Fruit fly (Drosophila melanogaster): ENCODE measurements around the gene CG4069.
A peak's percentile ranks its signal among the peaks of the same experiment; 100 is the strongest.

Gene CG4069

DNA sequence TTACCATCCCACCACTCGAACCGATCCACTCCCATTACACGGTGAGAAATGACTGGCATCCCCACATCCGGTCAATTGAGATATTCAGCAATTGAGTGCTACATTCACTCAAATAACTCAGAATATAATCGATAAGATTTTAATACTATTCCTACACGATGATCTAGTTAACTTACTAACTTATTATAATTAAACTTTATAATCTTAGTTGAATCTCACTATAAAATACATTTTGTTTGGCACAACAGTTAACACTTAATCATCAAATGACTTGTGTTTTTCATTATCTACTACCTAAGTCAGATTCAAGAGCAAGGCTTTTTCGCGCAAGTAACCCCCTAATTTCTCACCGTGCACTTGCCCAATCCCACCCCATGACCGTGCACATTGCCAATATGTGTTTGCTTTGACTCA, 41.8 kb downstream of the CG4069 start (continued):
- TF ChIP-seq pnt (GFP tag; optimal IDR thresholded peaks at IDR 0.05): no peak
- peak; percentile 13 for TF ChIP-seq CG10147 (GFP tag; optimal IDR thresholded peaks at IDR 0.05)
- peak; percentile 36 for TF ChIP-seq org-1 (GFP tag; optimal IDR thresholded peaks at IDR 0.05)
- TF ChIP-seq ara (GFP tag; IDR thresholded peaks at IDR 0.05): no peak
- TF ChIP-seq Optix (GFP tag; IDR thresholded peaks at IDR 0.05): no peak
- no peak for TF ChIP-seq Myb (GFP tag; optimal IDR thresholded peaks at IDR 0.05)
- peak; percentile 62 for TF ChIP-seq CG13424 (tag; optimal IDR thresholded peaks at IDR 0.05)
- TF ChIP-seq lbe (GFP tag; optimal IDR thresholded peaks at IDR 0.05): peak; percentile 71
- no peak for TF ChIP-seq trem (tag; optimal IDR thresholded peaks at IDR 0.05)
- TF ChIP-seq esg (GFP tag; conservative IDR thresholded peaks at IDR 0.05): 0 out of 2 replicates have a peak, but pooled peaks have one; percentile 19
- no peak for TF ChIP-seq gt (GFP tag; IDR thresholded peaks at IDR 0.05)
- TF ChIP-seq CG7786 (GFP tag; optimal IDR thresholded peaks at IDR 0.05): peak; percentile 3
- peak; percentile 4 for TF ChIP-seq CG15011 (GFP tag; optimal IDR thresholded peaks at IDR 0.05)
- TF ChIP-seq Sin3A (optimal IDR thresholded peaks at IDR 0.05): no peak
- TF ChIP-seq gem (tag; optimal IDR thresholded peaks at IDR 0.05): peak; percentile 66
- TF ChIP-seq CG7928 (GFP tag; optimal IDR thresholded peaks at IDR 0.05): no peak
- no peak for TF ChIP-seq CG16863 (GFP tag; optimal IDR thresholded peaks at IDR 0.05)
- TF ChIP-seq danr (GFP tag; IDR thresholded peaks at IDR 0.05): no peak
- no peak; the same call in 2 of the 3 replicates for TF ChIP-seq so (GFP tag; IDR thresholded peaks at IDR 0.05)
- peak; percentile 15 for TF ChIP-seq bcd (GFP tag; optimal IDR thresholded peaks at IDR 0.05)
- no peak for TF ChIP-seq CG13287 (GFP tag; IDR thresholded peaks at IDR 0.05; ENCODE audit: partially characterized antibody)
- TF ChIP-seq caup (GFP tag; optimal IDR thresholded peaks at IDR 0.05; ENCODE audit: severe bottlenecking): peak; percentile 11
- 0 out of 2 replicates have a peak, but pooled peaks have one; percentile 19 for TF ChIP-seq Rfx (GFP tag; IDR thresholded peaks at IDR 0.05)
- TF ChIP-seq CG2199 (GFP tag; IDR thresholded peaks at IDR 0.05): no peak
- no peak for TF ChIP-seq CG3838 (GFP tag; optimal IDR thresholded peaks at IDR 0.05)
- peak; percentile 64 for TF ChIP-seq grau (tag; optimal IDR thresholded peaks at IDR 0.05)
- TF ChIP-seq CG15073 (GFP tag; optimal IDR thresholded peaks at IDR 0.05): no peak
- peak; percentile 32 for TF ChIP-seq CG2120 (GFP tag; optimal IDR thresholded peaks at IDR 0.05)
- peak; percentile 11 for TF ChIP-seq bab2 (GFP tag; optimal IDR thresholded peaks at IDR 0.05)
- no peak for TF ChIP-seq TFAM (GFP tag; optimal IDR thresholded peaks at IDR 0.05)
- peak in 1 of 2 experiments; percentile 58 for TF ChIP-seq Hr51 (GFP tag; optimal IDR thresholded peaks at IDR 0.05)
- no peak for TF ChIP-seq CG4328 (GFP tag; optimal IDR thresholded peaks at IDR 0.05)
- TF ChIP-seq ash1 (GFP tag; optimal IDR thresholded peaks at IDR 0.05): no peak
- TF ChIP-seq fd3F (GFP tag; optimal IDR thresholded peaks at IDR 0.05): no peak
- TF ChIP-seq CG3726 (GFP tag; IDR thresholded peaks at IDR 0.05): no peak
- peak; percentile 46 for TF ChIP-seq tap (tag; optimal IDR thresholded peaks at IDR 0.05)
- TF ChIP-seq Sry-δ (GFP tag; optimal IDR thresholded peaks at IDR 0.05): no peak
- no peak for TF ChIP-seq CG11093 (GFP tag; IDR thresholded peaks at IDR 0.05)
- TF ChIP-seq CG17802 (tag; optimal IDR thresholded peaks at IDR 0.05): no peak
- TF ChIP-seq pan (optimal IDR thresholded peaks at IDR 0.05): no peak
- peak in 1 of 2 experiments; percentile 22 for TF ChIP-seq pan (GFP tag; optimal IDR thresholded peaks at IDR 0.05 in 1 of 2, IDR thresholded peaks at IDR 0.05 in 1 of 2)
- TF ChIP-seq CG9876 (GFP tag; optimal IDR thresholded peaks at IDR 0.05): no peak
- TF ChIP-seq CG13894 (tag; optimal IDR thresholded peaks at IDR 0.05): no peak
- peak in 1 of 2 experiments; percentile 5 for TF ChIP-seq Eip74EF (GFP tag; optimal IDR thresholded peaks at IDR 0.05)
- TF ChIP-seq CG11247 (GFP tag; IDR thresholded peaks at IDR 0.05): no peak
- no peak for TF ChIP-seq hb (GFP tag; IDR thresholded peaks at IDR 0.05; ENCODE audit: partially characterized antibody)
- TF ChIP-seq CG15601 (tag; optimal IDR thresholded peaks at IDR 0.05): no peak
- peak; percentile 36 for TF ChIP-seq Nf-YC (tag; optimal IDR thresholded peaks at IDR 0.05)
- TF ChIP-seq MBD-R2 (GFP tag; IDR thresholded peaks at IDR 0.05): no peak
- no peak for TF ChIP-seq fru (optimal IDR thresholded peaks at IDR 0.05)
- TF ChIP-seq Taf1 (GFP tag; IDR thresholded peaks at IDR 0.05): no peak
- no peak for TF ChIP-seq yki (optimal IDR thresholded peaks at IDR 0.05)
